Fruit fly (Drosophila melanogaster) whole organism, embryonic: ENCODE data around the gene CG42716.

Experiments
- Ada2b ChIP-seq: fragments of 200-800 bp; sonication (Bioruptor generic); IDR thresholded peaks from 2 replicates; pipeline ENCODE4 v1.3.6; 2022; ENCODE audit warnings: missing biosample characterization, missing genetic modification characterization
- Bdp1 ChIP-seq: fragments of 200-800 bp; sonication (Bioruptor generic); optimal IDR thresholded peaks from 3 replicates; lab custom pipeline; 2016; ENCODE audit warnings: missing biosample characterization, missing genetic modification characterization
- CG10462 ChIP-seq: fragments of 200-800 bp; sonication (Bioruptor generic); optimal IDR thresholded peaks from 2 replicates; lab custom pipeline; 2016; ENCODE audit warnings: missing biosample characterization, missing genetic modification characterization
- CG12942 ChIP-seq: fragments of 200-800 bp; sonication (Bioruptor generic); optimal IDR thresholded peaks from 3 replicates; lab custom pipeline; 2016; ENCODE audit warnings: missing biosample characterization, missing genetic modification characterization
- CG13287 ChIP-seq: fragments of 200-800 bp; sonication (Bioruptor generic); IDR thresholded peaks from 2 replicates; pipeline ENCODE4 v1.3.6; 2022; ENCODE audit warnings: missing biosample characterization, missing genetic modification characterization; ENCODE audit not compliant: partially characterized antibody
- CG13894 ChIP-seq: fragments of 200-800 bp; sonication (Bioruptor generic); optimal IDR thresholded peaks from 3 replicates; lab custom pipeline; 2018; ENCODE audit warnings: missing biosample characterization, mild to moderate bottlenecking, missing genetic modification characterization, moderate library complexity
- CG14014 ChIP-seq: fragments of 200-800 bp; sonication (Bioruptor generic); IDR thresholded peaks from 2 replicates; pipeline ENCODE4 v1.3.6; 2022; ENCODE audit warnings: missing biosample characterization, missing genetic modification characterization
- CG16813 ChIP-seq: fragments of 200-800 bp; sonication (Bioruptor generic); IDR thresholded peaks from 3 replicates; pipeline ENCODE4 v1.3.6; 2022; ENCODE audit warnings: missing biosample characterization, missing genetic modification characterization; ENCODE audit not compliant: partially characterized antibody
- CG17186 ChIP-seq: fragments of 200-800 bp; sonication (Bioruptor generic); optimal IDR thresholded peaks from 3 replicates; lab custom pipeline; 2017; ENCODE audit warnings: missing biosample characterization, missing genetic modification reagents, missing genetic modification characterization
- CG17829 ChIP-seq: fragments of 200-800 bp; optimal IDR thresholded peaks from 2 replicates; lab custom pipeline; 2019; ENCODE audit warnings: missing biosample characterization, mild to moderate bottlenecking, missing genetic modification characterization, moderate library complexity
- CG1792 ChIP-seq: fragments of 200-800 bp; sonication (Bioruptor generic); optimal IDR thresholded peaks from 2 replicates; lab custom pipeline; 2016; ENCODE audit warnings: missing biosample characterization, missing genetic modification characterization
- CG18011 ChIP-seq: fragments of 200-800 bp; sonication (Bioruptor generic); optimal IDR thresholded peaks from 2 replicates; lab custom pipeline; 2017; ENCODE audit warnings: missing biosample characterization, missing genetic modification characterization, mild to moderate bottlenecking, moderate library complexity, missing genotype
- CG32772 ChIP-seq: fragments of 200-800 bp; sonication (Bioruptor generic); IDR thresholded peaks from 2 replicates; pipeline ENCODE4 v1.3.6; 2022; ENCODE audit warnings: missing biosample characterization, missing genetic modification characterization
- CG3407 ChIP-seq: fragments of 200-800 bp; sonication (Bioruptor generic); optimal IDR thresholded peaks from 2 replicates; lab custom pipeline; 2018; ENCODE audit warnings: missing biosample characterization, mild to moderate bottlenecking, missing genetic modification characterization
- CG3847 ChIP-seq: fragments of 200-800 bp; sonication (Bioruptor generic); IDR thresholded peaks from 2 replicates; pipeline ENCODE4 v1.3.6; 2022; ENCODE audit warnings: missing biosample characterization, missing genetic modification characterization
- CG6683 ChIP-seq: fragments of 200-800 bp; sonication (Bioruptor generic); optimal IDR thresholded peaks from 2 replicates; lab custom pipeline; 2017; ENCODE audit warnings: missing biosample characterization, mild to moderate bottlenecking, missing genetic modification characterization, missing genetic modification reagents
- CG6765 ChIP-seq: fragments of 200-800 bp; sonication (Bioruptor generic); optimal IDR thresholded peaks from 3 replicates; lab custom pipeline; 2017; ENCODE audit warnings: missing biosample characterization, mild to moderate bottlenecking, missing genetic modification characterization
- CG8281 ChIP-seq: fragments of 200-800 bp; sonication (Bioruptor generic); optimal IDR thresholded peaks from 2 replicates; lab custom pipeline; 2018; ENCODE audit warnings: missing biosample characterization, mild to moderate bottlenecking, missing genetic modification characterization, moderate library complexity
- CG9876 ChIP-seq: fragments of 200-800 bp; sonication (Bioruptor generic); optimal IDR thresholded peaks from 2 replicates; lab custom pipeline; 2016; ENCODE audit warnings: missing biosample characterization, missing genetic modification characterization
- Chrac-16 ChIP-seq: fragments of 200-800 bp; sonication (Bioruptor generic); optimal IDR thresholded peaks from 3 replicates; lab custom pipeline; 2016; ENCODE audit warnings: missing biosample characterization, missing genetic modification characterization
- E2f2 ChIP-seq: fragments of 200-800 bp; sonication (Bioruptor generic); IDR thresholded peaks from 2 replicates; pipeline ENCODE4 v1.3.6; 2022; ENCODE audit warnings: missing biosample characterization, missing genetic modification characterization
- Kr ChIP-seq: fragments of 200-800 bp; sonication (Bioruptor generic); optimal IDR thresholded peaks from 2 replicates; lab custom pipeline; 2017; ENCODE audit warnings: missing biosample characterization, mild to moderate bottlenecking, missing genetic modification characterization
- Lim3 ChIP-seq: fragments of 200-800 bp; sonication (Bioruptor generic); IDR thresholded peaks from 2 replicates; pipeline ENCODE4 v1.3.6; 2022; ENCODE audit warnings: missing biosample characterization, missing genetic modification characterization
- NC2β ChIP-seq: fragments of 200-800 bp; sonication (Bioruptor generic); optimal IDR thresholded peaks from 2 replicates; lab custom pipeline; 2016; ENCODE audit warnings: missing biosample characterization, missing genetic modification characterization
- Rx ChIP-seq: fragments of 200-800 bp; sonication (Bioruptor generic); IDR thresholded peaks from 2 replicates; pipeline ENCODE4 v1.3.6; 2022; ENCODE audit warnings: missing biosample characterization, missing genetic modification characterization
- Sox100B ChIP-seq: fragments of 200-800 bp; sonication (Bioruptor generic); optimal IDR thresholded peaks from 3 replicates; lab custom pipeline; 2018; ENCODE audit warnings: missing biosample characterization, mild to moderate bottlenecking, missing genetic modification characterization
- Xbp1 ChIP-seq: fragments of 200-800 bp; sonication (Bioruptor generic); optimal IDR thresholded peaks from 3 replicates; lab custom pipeline; 2016; ENCODE audit warnings: missing biosample characterization, mild to moderate bottlenecking, missing genetic modification characterization
- Xrp1 ChIP-seq: fragments of 200-800 bp; sonication (Bioruptor generic); IDR thresholded peaks from 2 replicates; pipeline ENCODE4 v1.3.6; 2022; ENCODE audit warnings: missing biosample characterization, missing genetic modification characterization
- YL-1 ChIP-seq: fragments of 200-800 bp; sonication (Bioruptor generic); optimal IDR thresholded peaks from 3 replicates; lab custom pipeline; 2017; ENCODE audit warnings: missing biosample characterization, mild to moderate bottlenecking, missing genetic modification characterization
- ab ChIP-seq: fragments of 200-800 bp; sonication (Bioruptor generic); optimal IDR thresholded peaks from 2 replicates; lab custom pipeline; 2016; ENCODE audit warnings: missing biosample characterization, missing genetic modification characterization
- ase ChIP-seq: fragments of 200-800 bp; sonication (Bioruptor generic); IDR thresholded peaks from 3 replicates; pipeline ENCODE4 v1.3.6; 2022; ENCODE audit warnings: missing biosample characterization, missing genetic modification characterization
- ato ChIP-seq: fragments of 200-800 bp; sonication (Bioruptor generic); IDR thresholded peaks from 2 replicates; pipeline ENCODE4 v1.3.6; 2022; ENCODE audit warnings: missing biosample characterization, missing genetic modification characterization; ENCODE audit not compliant: partially characterized antibody
- bsh ChIP-seq, 2 experiments: fragments of 200-800 bp; sonication (Bioruptor generic); optimal IDR thresholded peaks; 2 replicates each; lab custom pipeline; 2017 to 2018; ENCODE audit warnings: mild to moderate bottlenecking in 2 of 2, missing biosample characterization in 2 of 2, missing genetic modification characterization in 2 of 2, moderate library complexity in 1 of 2
- chinmo ChIP-seq: fragments of 200-800 bp; sonication (Bioruptor generic); IDR thresholded peaks from 4 replicates; pipeline ENCODE4 v1.3.6; 2022; ENCODE audit warnings: missing biosample characterization, missing genetic modification characterization; ENCODE audit not compliant: partially characterized antibody
- chm ChIP-seq: fragments of 200-800 bp; sonication (Bioruptor generic); IDR thresholded peaks from 2 replicates; pipeline ENCODE4 v1.3.6; 2022; ENCODE audit warnings: missing biosample characterization, missing genetic modification characterization
- dpn ChIP-seq, 2 experiments: fragments of 200-800 bp; sonication (Bioruptor generic); optimal IDR thresholded peaks; 3 replicates each; lab custom pipeline; 2016; ENCODE audit warnings: missing biosample characterization in 2 of 2, missing genetic modification characterization in 2 of 2
- fd102C ChIP-seq: fragments of 200-800 bp; sonication (Bioruptor generic); optimal IDR thresholded peaks from 2 replicates; lab custom pipeline; 2018; ENCODE audit warnings: missing biosample characterization, mild to moderate bottlenecking, missing genetic modification characterization, moderate library complexity
- gcm ChIP-seq: fragments of 200-800 bp; sonication (Bioruptor generic); optimal IDR thresholded peaks from 2 replicates; lab custom pipeline; 2019; ENCODE audit warnings: missing biosample characterization, mild to moderate bottlenecking, missing genetic modification characterization, moderate library complexity
- grn ChIP-seq: fragments of 200-800 bp; sonication (Bioruptor generic); optimal IDR thresholded peaks from 3 replicates; lab custom pipeline; 2017; ENCODE audit warnings: missing biosample characterization, missing genetic modification characterization
- gro ChIP-seq: fragments of 200-800 bp; sonication (Bioruptor generic); optimal IDR thresholded peaks from 2 replicates; lab custom pipeline; 2016; ENCODE audit warnings: missing biosample characterization, missing genetic modification characterization
- h ChIP-seq: fragments of >200 bp; optimal IDR thresholded peaks from 2 replicates; lab custom pipeline; 2017
- hbn ChIP-seq: fragments of 200-800 bp; sonication (Bioruptor generic); IDR thresholded peaks from 2 replicates; pipeline ENCODE4 v1.3.6; 2022; ENCODE audit warnings: missing biosample characterization, missing genetic modification characterization; ENCODE audit not compliant: partially characterized antibody
- maf-S ChIP-seq: fragments of 200-800 bp; sonication (Bioruptor generic); optimal IDR thresholded peaks from 2 replicates; lab custom pipeline; 2016; ENCODE audit warnings: missing biosample characterization, missing genetic modification characterization
- mam ChIP-seq: fragments of 200-800 bp; sonication (Bioruptor generic); optimal IDR thresholded peaks from 3 replicates; lab custom pipeline; 2016; ENCODE audit warnings: missing biosample characterization, missing genetic modification characterization
- odd ChIP-seq: fragments of 200-800 bp; sonication (Bioruptor generic); optimal IDR thresholded peaks from 2 replicates; lab custom pipeline; 2017; ENCODE audit warnings: missing biosample characterization, mild to moderate bottlenecking, missing genetic modification characterization
- pb ChIP-seq: fragments of 200-800 bp; sonication (Bioruptor generic); optimal IDR thresholded peaks from 3 replicates; lab custom pipeline; 2016; ENCODE audit warnings: missing biosample characterization, missing genetic modification characterization
- phol ChIP-seq: fragments of 200-800 bp; sonication (Bioruptor generic); optimal IDR thresholded peaks from 3 replicates; lab custom pipeline; 2018; ENCODE audit warnings: missing biosample characterization, mild to moderate bottlenecking, missing genetic modification characterization, moderate library complexity
- ranshi ChIP-seq: fragments of 200-800 bp; sonication (Bioruptor generic); IDR thresholded peaks from 2 replicates; pipeline ENCODE4 v1.3.6; 2022; ENCODE audit warnings: missing biosample characterization, missing genetic modification characterization
- sug ChIP-seq: fragments of 200-800 bp; optimal IDR thresholded peaks from 2 replicates; lab custom pipeline; 2019; ENCODE audit warnings: missing biosample characterization, mild to moderate bottlenecking, missing genetic modification characterization, moderate library complexity
- zen ChIP-seq: fragments of 200-800 bp; sonication (Bioruptor generic); optimal IDR thresholded peaks from 3 replicates; lab custom pipeline; 2018; ENCODE audit warnings: missing biosample characterization, mild to moderate bottlenecking, missing genetic modification characterization, moderate library complexity

Gene CG42716

DNA sequence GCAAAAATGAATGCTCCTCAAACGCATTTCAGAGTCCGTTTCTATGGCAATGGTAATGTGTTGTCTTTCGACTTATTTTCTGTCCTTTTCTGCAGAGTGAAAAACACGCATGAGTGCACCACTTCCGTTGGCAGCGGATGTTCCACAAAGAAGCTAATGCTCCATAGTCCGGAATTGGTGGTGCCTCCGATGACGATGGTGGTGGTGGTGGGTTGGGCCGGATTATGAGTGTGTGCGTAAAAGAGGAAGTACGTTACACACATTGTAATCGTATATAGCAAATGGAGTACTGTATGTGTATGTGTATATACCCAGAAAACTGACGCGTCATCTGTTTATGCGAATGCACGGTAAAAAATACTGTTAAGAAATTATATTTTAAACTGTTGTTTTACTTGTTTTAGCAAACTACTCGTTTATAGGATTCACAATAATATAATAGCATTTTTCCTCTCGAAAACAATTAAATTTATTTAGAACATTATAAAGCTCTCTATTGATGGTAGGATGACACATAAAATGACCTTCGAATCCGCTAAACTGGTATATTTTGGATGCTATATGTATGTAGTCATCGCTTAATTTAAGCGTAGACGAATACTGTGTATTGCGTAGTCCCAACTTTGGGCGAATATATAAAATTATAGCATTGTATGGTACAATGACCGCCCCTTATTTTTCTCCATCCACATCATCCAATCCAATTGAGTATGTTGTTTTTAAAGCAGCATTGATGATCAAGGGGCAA, 11.7 kb downstream of the CG42716 start (continued):
- TF ChIP-seq mam, result no peak
- TF ChIP-seq CG13287, result no peak
- TF ChIP-seq CG32772, result peak; percentile 11; the same call in 1 of the 2 replicates
- TF ChIP-seq YL-1 (GFP tag; lab: Kevin White, UChicago), result no peak
- peak; percentile 25 for TF ChIP-seq CG6683
- TF ChIP-seq CG17829 (tag; lab: Kevin White, UChicago), result peak; percentile 40
- peak in 1 of 2 experiments; percentile 66 for TF ChIP-seq bsh (GFP tag; optimal IDR thresholded peaks at IDR 0.05; lab: Kevin White, UChicago)
- TF ChIP-seq Sox100B (GFP tag; lab: Kevin White, UChicago), result peak; percentile 39
- TF ChIP-seq Chrac-16, result no peak
- no peak for TF ChIP-seq Lim3 (GFP tag; lab: Robert Waterston, UW)
- TF ChIP-seq Xbp1 (GFP tag; lab: Kevin White, UChicago), result peak; percentile 11
- TF ChIP-seq odd, result no peak
- TF ChIP-seq CG1792, result no peak
- no peak for TF ChIP-seq ato (GFP tag; lab: Robert Waterston, UW)
- no peak for TF ChIP-seq CG17186 (GFP tag; lab: Kevin White, UChicago)
- TF ChIP-seq maf-S (GFP tag; lab: Kevin White, UChicago), result peak; percentile 20
- no peak for TF ChIP-seq CG9876 (GFP tag; lab: Kevin White, UChicago)
- peak; percentile 52 for TF ChIP-seq ranshi (GFP tag; lab: Robert Waterston, UW)
- no peak for TF ChIP-seq Kr (GFP tag; lab: Kevin White, UChicago)
- TF ChIP-seq dpn (GFP tag; optimal IDR thresholded peaks at IDR 0.05; lab: Kevin White, UChicago), result peak in 1 of 2 experiments; percentile 34
- peak; percentile 12; the same call in 1 of the 2 replicates for TF ChIP-seq Rx
- TF ChIP-seq CG14014 (GFP tag; lab: Robert Waterston, UW), result peak; percentile 65
- no peak for TF ChIP-seq CG10462 (GFP tag; lab: Kevin White, UChicago)
- TF ChIP-seq chinmo, result peak; percentile 83; the same call in 2 of the 4 replicates
- no peak for TF ChIP-seq zen (tag; lab: Kevin White, UChicago)
- no peak for TF ChIP-seq h (lab: Kevin White, UChicago)
- no peak for TF ChIP-seq CG12942 (GFP tag; lab: Kevin White, UChicago)
- no peak for TF ChIP-seq ab (GFP tag; lab: Kevin White, UChicago)
- TF ChIP-seq CG3407 (GFP tag; lab: Kevin White, UChicago), result no peak
- no peak for TF ChIP-seq sug
- TF ChIP-seq pb (GFP tag; lab: Kevin White, UChicago), result no peak
- peak; percentile 2 for TF ChIP-seq grn (GFP tag; lab: Kevin White, UChicago)
- TF ChIP-seq CG3847 (GFP tag; lab: Robert Waterston, UW), result 0 out of 2 replicates have a peak, but pooled peaks have one; percentile 30
- TF ChIP-seq E2f2 (GFP tag; lab: Robert Waterston, UW), result no peak
- peak; percentile 46; the same call in 1 of the 2 replicates for TF ChIP-seq Ada2b (GFP tag; lab: Robert Waterston, UW)
- no peak for TF ChIP-seq CG8281 (tag; lab: Kevin White, UChicago)
- TF ChIP-seq Bdp1, result no peak
- no peak for TF ChIP-seq gro (GFP tag; lab: Kevin White, UChicago)
- no peak for TF ChIP-seq CG18011 (GFP tag; lab: Kevin White, UChicago)
- TF ChIP-seq chm (GFP tag; lab: Robert Waterston, UW), result no peak
- no peak for TF ChIP-seq phol (tag; lab: Kevin White, UChicago)
- no peak for TF ChIP-seq NC2β
- TF ChIP-seq CG13894 (tag; lab: Kevin White, UChicago), result peak; percentile 81
- TF ChIP-seq CG16813 (GFP tag; lab: Robert Waterston, UW), result no peak
- no peak for TF ChIP-seq CG6765 (GFP tag; lab: Kevin White, UChicago)
- no peak; the same call in 2 of the 3 replicates for TF ChIP-seq ase (GFP tag; lab: Robert Waterston, UW)
- TF ChIP-seq gcm, result peak; percentile 53
- TF ChIP-seq Xrp1 (GFP tag; lab: Robert Waterston, UW), result peak; percentile 46
- TF ChIP-seq hbn (GFP tag; lab: Robert Waterston, UW), result no peak
- no peak for TF ChIP-seq fd102C (GFP tag; lab: Kevin White, UChicago)
